Fruit fly (Drosophila melanogaster) whole organism, prepupa: ENCODE data around the gene CG17440.
A peak's percentile ranks its signal among the peaks of the same experiment; 100 is the strongest.

Experiments used
- Blimp-1 ChIP-seq: fragments of 200-800 bp; sonication (Bioruptor generic); optimal IDR thresholded peaks from 3 replicates; lab custom pipeline; 2017; ENCODE audit warnings: missing biosample characterization, missing genetic modification characterization, mild to moderate bottlenecking, moderate library complexity, missing genetic modification reagents
- CG6163 ChIP-seq: fragments of 200-800 bp; sonication (Bioruptor generic); IDR thresholded peaks from 3 replicates; pipeline ENCODE4 v1.3.6; 2022; ENCODE audit warnings: missing biosample characterization, missing genetic modification characterization
- CG6854 ChIP-seq: fragments of 200-800 bp; sonication (Bioruptor generic); optimal IDR thresholded peaks from 2 replicates; lab custom pipeline; 2017; ENCODE audit warnings: missing biosample characterization, mild to moderate bottlenecking, missing genetic modification characterization
- CG8319 ChIP-seq: fragments of 200-800 bp; sonication (Bioruptor generic); optimal IDR thresholded peaks from 3 replicates; lab custom pipeline; 2016; ENCODE audit warnings: missing biosample characterization, missing genetic modification characterization
- Eip78C ChIP-seq: fragments of 200-800 bp; sonication (Bioruptor generic); peaks from one replicate; lab custom pipeline; 2016; ENCODE audit warnings: missing biosample characterization, missing genetic modification characterization
- Eip93F ChIP-seq: fragments of 200-800 bp; sonication (Bioruptor generic); optimal IDR thresholded peaks from 2 replicates; lab custom pipeline; 2016; ENCODE audit warnings: missing biosample characterization, mild to moderate bottlenecking, missing genetic modification characterization
- Gug ChIP-seq: fragments of 200-800 bp; sonication (Bioruptor generic); IDR thresholded peaks from 2 replicates; pipeline ENCODE4 v1.3.6; 2022; ENCODE audit warnings: missing biosample characterization, missing genetic modification characterization
- Met ChIP-seq: fragments of 200-800 bp; sonication (Bioruptor generic); optimal IDR thresholded peaks from 3 replicates; lab custom pipeline; 2016; ENCODE audit warnings: missing biosample characterization, missing genetic modification characterization
- achi ChIP-seq: fragments of 200-800 bp; sonication (Bioruptor generic); optimal IDR thresholded peaks from 3 replicates; lab custom pipeline; 2016; ENCODE audit warnings: missing biosample characterization, missing genetic modification characterization
- eg ChIP-seq: fragments of 200-800 bp; sonication (Bioruptor generic); IDR thresholded peaks from 3 replicates; pipeline ENCODE4 v1.3.6; 2022; ENCODE audit warnings: missing biosample characterization, missing genetic modification characterization
- spab ChIP-seq: fragments of 200-800 bp; sonication (Bioruptor generic); optimal IDR thresholded peaks from 2 replicates; lab custom pipeline; 2017; ENCODE audit warnings: missing biosample characterization, mild to moderate bottlenecking, missing genetic modification characterization, missing genetic modification reagents

- TF ChIP-seq eg (GFP tag; lab: Robert Waterston, UW) (no peak), Gug (no peak), spab (GFP tag; lab: Kevin White, UChicago) (no peak), CG8319 (no peak), Blimp-1 (GFP tag; lab: Kevin White, UChicago) (no peak), CG6854 (GFP tag; lab: Kevin White, UChicago) (no peak), Met (GFP tag; lab: Kevin White, UChicago) (peak; percentile 18), Eip78C (peak; percentile 48), Eip93F (GFP tag; lab: Kevin White, UChicago) (no peak), achi (GFP tag; lab: Kevin White, UChicago) (no peak), CG6163 (GFP tag; lab: Robert Waterston, UW) (no peak)
These were observed 28.1 kb upstream of the CG17440 start for dm6 chrX:9297661-9298433.
